Worm (Caenorhabditis elegans): ENCODE measurements around the gene cit-1.2.

DNA sequence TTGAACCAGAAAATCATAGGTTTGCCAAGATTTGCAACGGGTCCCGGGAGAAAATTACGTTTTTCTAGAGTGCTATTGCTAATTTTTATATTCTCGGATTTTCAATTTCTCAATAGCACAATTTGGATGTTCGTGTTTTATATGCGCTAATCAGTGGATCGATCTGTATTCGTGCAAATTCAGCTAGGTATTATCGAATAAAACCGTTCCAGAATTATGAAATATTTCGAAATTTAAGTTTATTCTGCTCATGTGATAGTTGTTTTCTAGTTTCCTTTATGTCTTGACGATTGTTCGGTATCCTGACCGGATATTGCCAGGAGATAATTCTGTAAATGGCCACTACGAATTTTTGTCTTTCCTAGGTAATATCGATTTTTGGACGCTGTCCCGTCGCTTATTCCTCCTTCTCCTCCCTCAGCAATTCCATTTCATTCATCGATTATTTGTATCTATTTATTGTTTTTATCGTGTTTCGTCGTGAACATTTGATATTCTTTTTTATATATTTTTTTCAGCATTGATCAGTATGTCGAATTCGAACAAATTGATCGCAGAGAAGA, at the start of gene cit-1.2:
- TF ChIP-seq ztf-23 (GFP tag; IDR thresholded peaks at IDR 0.05) (no peak), med-1 (GFP tag; optimal IDR thresholded peaks at IDR 0.05; ENCODE audit: insufficient read depth) (no peak)

All from whole organism, midembryonic.